Fruit fly (Drosophila melanogaster): Measurements from ENCODE around the gene Cp15.

Gene Cp15

dm6 chr3L:8681896-8682550 lies 46.3 kb upstream of the Cp15 start (continued):
- TF ChIP-seq ssp (GFP tag; IDR thresholded peaks at IDR 0.05) (0 out of 2 replicates have a peak, but pooled peaks have one; percentile 3), wor (GFP tag; IDR thresholded peaks at IDR 0.05) (no peak), pros (GFP tag; optimal IDR thresholded peaks at IDR 0.05) (no peak), hth (optimal IDR thresholded peaks at IDR 0.05) (no peak), Med (GFP tag) (peak; percentile 65), CG4404 (GFP tag; IDR thresholded peaks at IDR 0.05) (no peak), slp2 (GFP tag; optimal IDR thresholded peaks at IDR 0.05) (no peak), fd96Cb (tag; optimal IDR thresholded peaks at IDR 0.05) (no peak), gsb (GFP tag; IDR thresholded peaks at IDR 0.05) (no peak), chinmo (GFP tag; IDR thresholded peaks at IDR 0.05; ENCODE audit: partially characterized antibody) (peak; percentile 85; the same call in 2 of the 4 replicates), CG15269 (tag; optimal IDR thresholded peaks at IDR 0.05) (peak; percentile 24), sima (GFP tag; optimal IDR thresholded peaks at IDR 0.05) (no peak), CG8290 (GFP tag; optimal IDR thresholded peaks at IDR 0.05) (no peak), CG8290 (tag; optimal IDR thresholded peaks at IDR 0.05) (peak in 1 of 2 experiments; percentile 48), kni (GFP tag; optimal IDR thresholded peaks at IDR 0.05) (peak; percentile 2), abd-A (tag; optimal IDR thresholded peaks at IDR 0.05) (no peak)

DNA sequence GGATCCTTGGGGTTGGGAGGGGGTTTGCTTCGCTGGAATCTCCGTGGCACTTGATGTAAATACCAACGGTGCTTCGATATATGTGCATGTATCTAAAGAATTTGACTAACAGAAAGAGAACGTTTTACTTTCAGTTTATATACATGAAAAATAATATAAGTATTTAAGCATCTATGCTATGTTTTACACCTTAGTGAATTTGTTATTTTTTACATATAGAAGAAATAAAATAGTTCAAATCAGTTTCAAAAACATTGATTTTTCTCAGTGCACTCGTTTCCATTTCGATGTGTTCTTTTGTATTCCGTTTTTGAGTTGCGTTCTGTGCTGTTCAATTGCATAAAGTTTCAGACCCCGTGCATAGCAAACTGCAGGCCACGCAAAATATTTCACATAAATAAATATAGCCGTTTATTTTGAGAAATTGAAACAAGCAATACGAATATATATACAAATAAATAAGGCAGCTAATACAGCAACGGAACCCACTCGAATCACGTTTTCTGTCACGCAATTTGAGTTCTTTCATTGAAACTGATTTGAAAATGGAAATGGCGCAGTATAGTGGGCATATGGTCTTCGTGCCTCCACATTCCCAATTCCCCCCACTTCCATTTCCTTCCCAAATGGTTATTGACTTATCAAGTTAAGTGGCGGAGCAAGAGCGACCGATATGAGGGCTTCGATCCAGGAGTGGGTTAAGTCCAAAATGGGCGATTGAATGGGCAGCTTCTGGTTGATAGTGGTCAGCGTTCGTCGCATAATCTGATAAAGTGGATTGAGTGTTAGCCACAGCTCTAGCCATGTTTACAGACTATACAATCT lies 45.5 kb upstream of the Cp15 start:
- TF ChIP-seq NC2α (GFP tag; optimal IDR thresholded peaks at IDR 0.05) (no peak), HmgD (GFP tag; optimal IDR thresholded peaks at IDR 0.05) (no peak), CG10321 (GFP tag; IDR thresholded peaks at IDR 0.05) (no peak), lmd (GFP tag; IDR thresholded peaks at IDR 0.05) (peak; percentile 17; the same call in 1 of the 2 replicates), lola (GFP tag; optimal IDR thresholded peaks at IDR 0.05) (no peak), CG13894 (tag; optimal IDR thresholded peaks at IDR 0.05) (peak; percentile 17), exex (tag; optimal IDR thresholded peaks at IDR 0.05) (peak; percentile 85), CG9727 (GFP tag; optimal IDR thresholded peaks at IDR 0.05) (no peak), CG11695 (GFP tag; IDR thresholded peaks at IDR 0.05) (0 out of 3 replicates have a peak, but pooled peaks have one; percentile 50), CG8924 (tag; optimal IDR thresholded peaks at IDR 0.05) (no peak), Gsc (GFP tag; IDR thresholded peaks at IDR 0.05) (no peak), CG14860 (GFP tag; IDR thresholded peaks at IDR 0.05; ENCODE audit: partially characterized antibody) (no peak), gcm (GFP tag; optimal IDR thresholded peaks at IDR 0.05) (no peak), sd (tag; optimal IDR thresholded peaks at IDR 0.05) (peak; percentile 52), CG10565 (GFP tag; optimal IDR thresholded peaks at IDR 0.05) (no peak), mirr (GFP tag; optimal IDR thresholded peaks at IDR 0.05) (peak; percentile 17), CG1233 (GFP tag; optimal IDR thresholded peaks at IDR 0.05) (no peak), jumu (GFP tag; optimal IDR thresholded peaks at IDR 0.05) (no peak), NC2β (GFP tag; optimal IDR thresholded peaks at IDR 0.05) (no peak), prd (optimal IDR thresholded peaks at IDR 0.05) (no peak), prd (GFP tag; IDR thresholded peaks at IDR 0.05) (peak; percentile 57), vfl (GFP tag; optimal IDR thresholded peaks at IDR 0.05) (no peak), bsh (GFP tag; optimal IDR thresholded peaks at IDR 0.05) (no peak), vvl (GFP tag; IDR thresholded peaks at IDR 0.05) (peak; percentile 16), knrl (GFP tag; IDR thresholded peaks at IDR 0.05; ENCODE audit: partially characterized antibody) (no peak), D19B (GFP tag; optimal IDR thresholded peaks at IDR 0.05) (no peak), D (optimal IDR thresholded peaks at IDR 0.05) (no peak), D (GFP tag; optimal IDR thresholded peaks at IDR 0.05) (no peak), CG7987 (GFP tag; optimal IDR thresholded peaks at IDR 0.05) (peak; percentile 13), Dip2 (GFP tag; IDR thresholded peaks at IDR 0.05) (no peak), Spps (tag; optimal IDR thresholded peaks at IDR 0.05) (no peak), Hr3 (GFP tag; optimal IDR thresholded peaks at IDR 0.05) (no peak), Awh (GFP tag; IDR thresholded peaks at IDR 0.05) (no peak)

Measured in whole organism, embryonic.